Worm (Caenorhabditis elegans) whole organism, midembryonic: ENCODE results near the gene F38E1.10.

Experiments used
- cog-1 ChIP-seq: sonication (generic microtip); optimal IDR thresholded peaks from 2 replicates; lab custom pipeline; 2016; ENCODE audit warnings: missing genetic modification characterization, missing compliant biosample characterization
- med-1 ChIP-seq: sonication (generic microtip); optimal IDR thresholded peaks from 2 replicates; lab custom pipeline; 2017; ENCODE audit warnings: missing genetic modification characterization, mild to moderate bottlenecking, missing compliant biosample characterization, antibody characterized with exemption, missing genetic modification reagents; ENCODE audit not compliant: insufficient read depth

- TF ChIP-seq med-1 (GFP tag; lab: Kevin White, UChicago) (no peak), cog-1 (tag; lab: Kevin White, UChicago) (no peak)
Observed at ce11 chrV:8380076-8380475, 4.8 kb upstream of the F38E1.10 start.
